Worm (Caenorhabditis elegans): ENCODE data around the gene K06H6.5.

K06H6.5 gene

ce11 chrV:619054-619453 lies 42.9 kb downstream of the K06H6.5 start, which contains the start of gene F48G7.4 (continued):
- TF ChIP-seq ctbp-1 (GFP tag; IDR thresholded peaks at IDR 0.05) (no peak), F37D6.2 (tag; optimal IDR thresholded peaks at IDR 0.05) (peak; percentile 15), cey-2 (tag; optimal IDR thresholded peaks at IDR 0.05; ENCODE audit: borderline replicate concordance, insufficient read depth) (no peak), pqm-1 (tag; optimal IDR thresholded peaks at IDR 0.05) (no peak), ceh-82 (tag; optimal IDR thresholded peaks at IDR 0.05) (no peak), rbr-2 (tag; optimal IDR thresholded peaks at IDR 0.05) (peak; percentile 84), spr-1 (tag; optimal IDR thresholded peaks at IDR 0.05) (no peak), gei-8 (GFP tag; optimal IDR thresholded peaks at IDR 0.05) (no peak), lsy-2 (tag; optimal IDR thresholded peaks at IDR 0.05) (peak; percentile 40 to 76), snpc-4 (tag; optimal IDR thresholded peaks at IDR 0.05) (no peak), set-16 (GFP tag; IDR thresholded peaks at IDR 0.05) (no peak), mdl-1 (tag; optimal IDR thresholded peaks at IDR 0.05) (peak in 1 of 2 experiments; percentile 60), dve-1 (tag; optimal IDR thresholded peaks at IDR 0.05; ENCODE audit: insufficient read depth) (peak; percentile 47), hif-1 (tag; optimal IDR thresholded peaks at IDR 0.05) (peak in 1 of 2 experiments; percentile 26), F49E8.2 (tag; optimal IDR thresholded peaks at IDR 0.05; ENCODE audit: borderline replicate concordance) (no peak), mdt-29 (GFP tag; IDR thresholded peaks at IDR 0.05) (no peak), nhr-42 (GFP tag; IDR thresholded peaks at IDR 0.05) (no peak)

- peak; percentile 3 for TF ChIP-seq aha-1 (tag)
- no peak for TF ChIP-seq unc-39 (tag; optimal IDR thresholded peaks at IDR 0.05)
- no peak for TF ChIP-seq spr-3 (GFP tag; optimal IDR thresholded peaks at IDR 0.05)
- TF ChIP-seq set-16 (GFP tag; IDR thresholded peaks at IDR 0.05) = peak; percentile 51
These were observed 44.8 kb downstream of the K06H6.5 start for ce11 chrV:620987-621386.

ce11 chrV:622902-623301 lies 46.7 kb downstream of the K06H6.5 start, which contains the start of gene F48G7.5:
Gene F48G7.5, minus strand, starts transcription at chrV:622935.
- no peak for TF ChIP-seq F44E2.7 (GFP tag; IDR thresholded peaks at IDR 0.05)
- TF ChIP-seq ceh-82 (tag; optimal IDR thresholded peaks at IDR 0.05) = no peak
- TF ChIP-seq F26F4.8 (GFP tag; conservative IDR thresholded peaks at IDR 0.05) = no peak
- no peak for TF ChIP-seq dmd-6 (GFP tag; IDR thresholded peaks at IDR 0.05)
- no peak for TF ChIP-seq ceh-44 (GFP tag; IDR thresholded peaks at IDR 0.05)
- TF ChIP-seq dmd-9 (GFP tag; IDR thresholded peaks at IDR 0.05) = no peak
- TF ChIP-seq ama-1 (optimal IDR thresholded peaks at IDR 0.05) = no peak
- no peak for TF ChIP-seq dmd-8 (GFP tag; IDR thresholded peaks at IDR 0.05)
- no peak for TF ChIP-seq mxl-2 (GFP tag; conservative IDR thresholded peaks at IDR 0.05)
- peak; percentile 26 for TF ChIP-seq pqm-1 (tag; optimal IDR thresholded peaks at IDR 0.05)
- TF ChIP-seq hmg-1.1 (GFP tag; IDR thresholded peaks at IDR 0.05) = no peak
- TF ChIP-seq unc-39 (tag; optimal IDR thresholded peaks at IDR 0.05) = no peak
- TF ChIP-seq pha-4 (GFP tag; IDR thresholded peaks at IDR 0.05) = no peak
- TF ChIP-seq pha-4 (tag; optimal IDR thresholded peaks at IDR 0.05) = no peak
- TF ChIP-seq daf-16 (GFP tag; optimal IDR thresholded peaks at IDR 0.05) = no peak
- TF ChIP-seq daf-16 (tag; optimal IDR thresholded peaks at IDR 0.05) = peak; percentile 78
- no peak for TF ChIP-seq T26A8.4 (GFP tag; IDR thresholded peaks at IDR 0.05)
- no peak for TF ChIP-seq dpl-1 (GFP tag; optimal IDR thresholded peaks at IDR 0.05)
- peak; percentile 6 for TF ChIP-seq dve-1 (tag; optimal IDR thresholded peaks at IDR 0.05; ENCODE audit: insufficient read depth)
- no peak for TF ChIP-seq nhr-6 (tag; optimal IDR thresholded peaks at IDR 0.05)
- TF ChIP-seq duxl-1 (tag; optimal IDR thresholded peaks at IDR 0.05; ENCODE audit: poor library complexity) = no peak
- TF ChIP-seq lin-38 (GFP tag; IDR thresholded peaks at IDR 0.05) = no peak
- no peak for TF ChIP-seq lim-7 (GFP tag; IDR thresholded peaks at IDR 0.05)
- TF ChIP-seq ceh-20 (GFP tag; IDR thresholded peaks at IDR 0.05) = no peak
- no peak for TF ChIP-seq nhr-42 (GFP tag; IDR thresholded peaks at IDR 0.05)
- no peak for TF ChIP-seq tag-97 (GFP tag; IDR thresholded peaks at IDR 0.05)

All from whole organism, L4 larva.